Worm (Caenorhabditis elegans) whole organism, late embryonic: Measurements from ENCODE around the gene C26H9A.3.
A peak's percentile ranks its signal among the peaks of the same experiment; 100 is the strongest.

Source experiments
- C08G9.2 ChIP-seq: sonication (generic microtip); optimal IDR thresholded peaks from 2 replicates; lab custom pipeline; 2016; ENCODE audit warnings: mild to moderate bottlenecking, missing genetic modification characterization, moderate library complexity, missing compliant biosample characterization
- C38D4.7 ChIP-seq: fragments of 200-800 bp; sonication (Bioruptor generic); optimal IDR thresholded peaks from 2 replicates; lab custom pipeline; 2018; ENCODE audit warnings: mild to moderate bottlenecking, missing genetic modification characterization, moderate library complexity, missing compliant biosample characterization
- F13H6.1 ChIP-seq: sonication (generic microtip); optimal IDR thresholded peaks from 2 replicates; lab custom pipeline; 2016; ENCODE audit warnings: missing genetic modification characterization, missing compliant biosample characterization
- K02D7.2 ChIP-seq: sonication (generic microtip); optimal IDR thresholded peaks from 2 replicates; lab custom pipeline; 2017; ENCODE audit warnings: mild to moderate bottlenecking, missing genetic modification characterization, missing compliant biosample characterization
- K09A11.1 ChIP-seq: sonication (generic microtip); optimal IDR thresholded peaks from 2 replicates; lab custom pipeline; 2017; ENCODE audit warnings: antibody characterized with exemption, mild to moderate bottlenecking, missing genetic modification characterization, missing compliant biosample characterization; ENCODE audit not compliant: insufficient read depth
- T23F11.4 ChIP-seq: fragments of 200-800 bp; sonication (Bioruptor generic); optimal IDR thresholded peaks from 2 replicates; lab custom pipeline; 2018; ENCODE audit warnings: mild to moderate bottlenecking, missing genetic modification characterization, missing compliant biosample characterization
- Y22D7AL.16 ChIP-seq: sonication (generic microtip); optimal IDR thresholded peaks from 2 replicates; lab custom pipeline; 2016; ENCODE audit warnings: missing genetic modification characterization, missing compliant biosample characterization
- ahr-1 ChIP-seq: sonication (generic microtip); optimal IDR thresholded peaks from 2 replicates; lab custom pipeline; 2016; ENCODE audit warnings: missing genetic modification characterization, missing compliant biosample characterization
- ama-1 ChIP-seq: fragments of 150-350 bp; optimal IDR thresholded peaks from 2 replicates; lab custom pipeline; 2014
- ceh-14 ChIP-seq: sonication (generic microtip); optimal IDR thresholded peaks from 2 replicates; lab custom pipeline; 2016; ENCODE audit warnings: missing genotype, missing genetic modification characterization, missing compliant biosample characterization
- ceh-19 ChIP-seq: fragments of 200-800 bp; sonication (Bioruptor generic); optimal IDR thresholded peaks from 2 replicates; lab custom pipeline; 2018; ENCODE audit warnings: mild to moderate bottlenecking, missing genetic modification characterization, missing compliant biosample characterization
- ceh-2 ChIP-seq: sonication (generic microtip); optimal IDR thresholded peaks from 2 replicates; lab custom pipeline; 2016; ENCODE audit warnings: missing genotype, missing genetic modification characterization, missing compliant biosample characterization
- ceh-22 ChIP-seq: sonication (generic microtip); optimal IDR thresholded peaks from 2 replicates; lab custom pipeline; 2017; ENCODE audit warnings: missing biosample characterization, missing genetic modification characterization
- ceh-30 ChIP-seq: fragments of 150-350 bp; optimal IDR thresholded peaks from 2 replicates; lab custom pipeline; 2014; ENCODE audit warnings: missing biosample characterization, missing genetic modification characterization
- ceh-31 ChIP-seq: sonication (generic microtip); optimal IDR thresholded peaks from 2 replicates; lab custom pipeline; 2016; ENCODE audit warnings: missing genetic modification characterization, missing compliant biosample characterization
- ceh-34 ChIP-seq: sonication (generic microtip); optimal IDR thresholded peaks from 2 replicates; lab custom pipeline; 2016; ENCODE audit warnings: mild to moderate bottlenecking, missing genetic modification characterization, missing compliant biosample characterization
- ceh-45 ChIP-seq: fragments of 200-800 bp; sonication (Bioruptor generic); IDR thresholded peaks from 2 replicates; pipeline ENCODE4 v1.3.6; 2022; ENCODE audit warnings: missing genetic modification reagents, missing genetic modification characterization, missing compliant biosample characterization
- ceh-6 ChIP-seq: fragments of 200-800 bp; sonication (Bioruptor generic); optimal IDR thresholded peaks from 2 replicates; lab custom pipeline; 2018; ENCODE audit warnings: mild to moderate bottlenecking, missing genetic modification characterization, missing compliant biosample characterization
- ceh-9 ChIP-seq: sonication (generic microtip); optimal IDR thresholded peaks from 2 replicates; lab custom pipeline; 2016; ENCODE audit warnings: mild to moderate bottlenecking, missing genetic modification characterization, inconsistent platforms, missing compliant biosample characterization
- dmd-4 ChIP-seq: sonication (generic microtip); optimal IDR thresholded peaks from 2 replicates; lab custom pipeline; 2016; ENCODE audit warnings: borderline replicate concordance, missing genetic modification characterization, missing compliant biosample characterization
- elt-2 ChIP-seq: sonication (generic microtip); optimal IDR thresholded peaks from 2 replicates; lab custom pipeline; 2016; ENCODE audit warnings: missing genetic modification reagents, missing genetic modification characterization, missing compliant biosample characterization
- ets-4 ChIP-seq: sonication (generic microtip); optimal IDR thresholded peaks from 2 replicates; lab custom pipeline; 2016; ENCODE audit warnings: missing genetic modification characterization, missing compliant biosample characterization
- eyg-1 ChIP-seq: sonication (generic microtip); optimal IDR thresholded peaks from 2 replicates; lab custom pipeline; 2016; ENCODE audit warnings: missing genotype, missing genetic modification characterization, missing compliant biosample characterization
- fkh-10 ChIP-seq: fragments of 150-350 bp; optimal IDR thresholded peaks from 2 replicates; lab custom pipeline; 2014; ENCODE audit warnings: missing biosample characterization, missing genetic modification reagents, missing genetic modification characterization
- fkh-6 ChIP-seq: sonication (generic microtip); optimal IDR thresholded peaks from 2 replicates; lab custom pipeline; 2016; ENCODE audit warnings: missing genetic modification characterization, missing compliant biosample characterization
- hlh-13 ChIP-seq: fragments of 200-800 bp; sonication (Bioruptor generic); optimal IDR thresholded peaks from 2 replicates; lab custom pipeline; 2018; ENCODE audit warnings: mild to moderate bottlenecking, missing genetic modification characterization, missing compliant biosample characterization
- hlh-15 ChIP-seq: sonication (generic microtip); optimal IDR thresholded peaks from 2 replicates; lab custom pipeline; 2016; ENCODE audit warnings: missing genetic modification characterization, missing compliant biosample characterization
- hlh-8 ChIP-seq: sonication (generic microtip); optimal IDR thresholded peaks from 2 replicates; lab custom pipeline; 2016; ENCODE audit warnings: missing genotype, missing genetic modification characterization, missing compliant biosample characterization
- lim-6 ChIP-seq: sonication (generic microtip); optimal IDR thresholded peaks from 2 replicates; lab custom pipeline; 2016; ENCODE audit warnings: missing genetic modification characterization, missing compliant biosample characterization
- lin-11 ChIP-seq: fragments of 200-800 bp; sonication (Bioruptor generic); optimal IDR thresholded peaks from 2 replicates; lab custom pipeline; 2018; ENCODE audit warnings: mild to moderate bottlenecking, missing genetic modification characterization, missing compliant biosample characterization
- mec-3 ChIP-seq: sonication (generic microtip); optimal IDR thresholded peaks from 2 replicates; lab custom pipeline; 2016; ENCODE audit warnings: borderline replicate concordance, missing genetic modification characterization, missing compliant biosample characterization
- nfya-1 ChIP-seq: sonication (generic microtip); optimal IDR thresholded peaks from 2 replicates; lab custom pipeline; 2017; ENCODE audit warnings: missing genetic modification characterization, mild to moderate bottlenecking, missing compliant biosample characterization, antibody characterized with exemption, moderate library complexity
- nhr-11 ChIP-seq: fragments of 150-350 bp; optimal IDR thresholded peaks from 2 replicates; lab custom pipeline; 2014; ENCODE audit warnings: missing biosample characterization, missing genetic modification characterization
- nhr-232 ChIP-seq: sonication (generic microtip); optimal IDR thresholded peaks from 2 replicates; lab custom pipeline; 2016; ENCODE audit warnings: missing genetic modification characterization, missing compliant biosample characterization
- npax-4 ChIP-seq: sonication (generic microtip); optimal IDR thresholded peaks from 2 replicates; lab custom pipeline; 2016; ENCODE audit warnings: missing genetic modification characterization, missing compliant biosample characterization
- odd-2 ChIP-seq: sonication (generic microtip); optimal IDR thresholded peaks from 2 replicates; lab custom pipeline; 2017; ENCODE audit warnings: antibody characterized with exemption, mild to moderate bottlenecking, missing genetic modification characterization, missing compliant biosample characterization
- pag-3 ChIP-seq: sonication (generic microtip); optimal IDR thresholded peaks from 2 replicates; lab custom pipeline; 2016; ENCODE audit warnings: missing compliant biosample characterization, missing genetic modification characterization, borderline replicate concordance
- pax-1 ChIP-seq: fragments of 150-350 bp; optimal IDR thresholded peaks from 2 replicates; lab custom pipeline; 2014; ENCODE audit warnings: missing biosample characterization, missing genetic modification characterization
- pha-2 ChIP-seq: sonication (generic microtip); optimal IDR thresholded peaks from 2 replicates; lab custom pipeline; 2017; ENCODE audit warnings: mild to moderate bottlenecking, missing genetic modification characterization, missing compliant biosample characterization
- pha-4 ChIP-seq: fragments of 150-350 bp; optimal IDR thresholded peaks from 2 replicates; lab custom pipeline; 2018; ENCODE audit warnings: missing biosample characterization, missing genetic modification reagents, missing genetic modification characterization
- pqm-1 ChIP-seq: sonication (generic microtip); optimal IDR thresholded peaks from 2 replicates; lab custom pipeline; 2016; ENCODE audit warnings: missing genetic modification characterization, missing compliant biosample characterization
- pros-1 ChIP-seq: fragments of 150-350 bp; optimal IDR thresholded peaks from 2 replicates; lab custom pipeline; 2014; ENCODE audit warnings: missing biosample characterization, missing genetic modification reagents, missing genetic modification characterization
- ref-2 ChIP-seq: sonication (generic microtip); optimal IDR thresholded peaks from 2 replicates; lab custom pipeline; 2016; ENCODE audit warnings: missing genetic modification characterization, missing compliant biosample characterization
- rnt-1 ChIP-seq: sonication (generic microtip); optimal IDR thresholded peaks from 2 replicates; lab custom pipeline; 2016; ENCODE audit warnings: missing genetic modification characterization, missing compliant biosample characterization
- sox-2 ChIP-seq: fragments of 200-800 bp; sonication (Bioruptor generic); IDR thresholded peaks from 2 replicates; pipeline ENCODE4 v1.3.6; 2022; ENCODE audit warnings: missing genetic modification reagents, missing genetic modification characterization, missing compliant biosample characterization
- sox-4 ChIP-seq: sonication (generic microtip); optimal IDR thresholded peaks from 2 replicates; lab custom pipeline; 2017; ENCODE audit warnings: mild to moderate bottlenecking, missing genetic modification characterization, inconsistent platforms, missing compliant biosample characterization
- tbx-2 ChIP-seq: sonication (generic microtip); optimal IDR thresholded peaks from 2 replicates; lab custom pipeline; 2016; ENCODE audit warnings: missing genetic modification characterization, missing compliant biosample characterization
- ttx-3 ChIP-seq: sonication (generic microtip); optimal IDR thresholded peaks from 2 replicates; lab custom pipeline; 2016; ENCODE audit warnings: missing genetic modification reagents, missing genetic modification characterization, missing compliant biosample characterization
- unc-3 ChIP-seq, 2 experiments: fragments of 200-800 bp in 1 of 2; sonication (Bioruptor generic) in 1 of 2; sonication (generic microtip) in 1 of 2; conservative IDR thresholded peaks in 1 of 2; optimal IDR thresholded peaks in 1 of 2; 2 replicates each; pipeline versions ENCODE4 v1.3.6 to Lab custom; 2016 to 2022; ENCODE audit warnings: missing compliant biosample characterization in 2 of 2, missing genetic modification characterization in 2 of 2, missing genetic modification reagents in 1 of 2
- unc-42 ChIP-seq: sonication (generic microtip); optimal IDR thresholded peaks from 2 replicates; lab custom pipeline; 2016; ENCODE audit warnings: missing genotype, missing genetic modification characterization, missing compliant biosample characterization
- unc-55 ChIP-seq: sonication (generic microtip); optimal IDR thresholded peaks from 2 replicates; lab custom pipeline; 2017; ENCODE audit warnings: missing biosample characterization, missing genetic modification reagents, missing genetic modification characterization
- unc-86 ChIP-seq: sonication (generic microtip); optimal IDR thresholded peaks from 2 replicates; lab custom pipeline; 2016; ENCODE audit warnings: missing genetic modification characterization, missing compliant biosample characterization
- zip-5 ChIP-seq: sonication (generic microtip); optimal IDR thresholded peaks from 2 replicates; lab custom pipeline; 2016; ENCODE audit warnings: missing genetic modification characterization, missing compliant biosample characterization

C26H9A.3 gene

DNA sequence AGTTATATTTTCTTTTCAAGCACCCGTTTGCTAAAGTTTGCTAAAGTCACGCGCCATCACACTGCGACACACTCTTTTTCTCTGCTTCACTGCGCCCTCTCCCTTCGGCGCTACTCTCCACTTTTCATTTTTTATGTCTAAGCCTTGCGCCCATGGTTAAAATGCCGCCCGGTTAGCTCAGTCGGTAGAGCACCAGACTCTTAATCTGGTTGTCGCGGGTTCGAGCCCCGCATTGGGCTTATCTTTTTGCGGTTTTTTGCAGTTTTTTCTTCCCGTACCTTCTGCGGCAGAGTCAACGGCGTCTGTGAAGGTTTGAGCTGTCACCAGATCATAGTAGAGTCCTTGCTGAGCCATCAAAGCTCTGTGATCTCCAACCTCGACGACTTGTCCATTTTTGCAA lies 44.6 kb downstream of the C26H9A.3 start:
- TF ChIP-seq ceh-14 (tag; lab: Kevin White, UChicago) (peak; percentile 89), sox-2 (no peak), ceh-31 (peak; percentile 65), unc-55 (GFP tag; lab: Kevin White, UChicago) (no peak), eyg-1 (tag; lab: Kevin White, UChicago) (no peak), unc-86 (tag; lab: Kevin White, UChicago) (peak; percentile 0), ceh-34 (tag; lab: Kevin White, UChicago) (peak; percentile 40), T23F11.4 (GFP tag; lab: Kevin White, UChicago) (peak; percentile 74), pha-2 (tag; lab: Kevin White, UChicago) (peak; percentile 47), ceh-30 (no peak), ttx-3 (no peak), C38D4.7 (GFP tag; lab: Kevin White, UChicago) (peak; percentile 47), nhr-232 (tag; lab: Kevin White, UChicago) (peak; percentile 4), nhr-11 (tag; lab: Kevin White, UChicago) (no peak), hlh-8 (tag; lab: Kevin White, UChicago) (peak; percentile 41), fkh-10 (no peak), ceh-9 (tag; lab: Kevin White, UChicago) (peak; percentile 59), unc-42 (peak; percentile 73), lim-6 (no peak), sox-4 (tag; lab: Kevin White, UChicago) (peak; percentile 82), mec-3 (tag; lab: Kevin White, UChicago) (peak; percentile 50), C08G9.2 (tag; lab: Kevin White, UChicago) (peak; percentile 70), pax-1 (tag; lab: Kevin White, UChicago) (no peak), unc-3 (GFP tag; conservative IDR thresholded peaks at IDR 0.05; lab: Robert Waterston, UW) (peak; percentile 67; the same call in 1 of the 2 replicates), unc-3 (tag; optimal IDR thresholded peaks at IDR 0.05; lab: Kevin White, UChicago) (peak; percentile 54), F13H6.1 (tag; lab: Kevin White, UChicago) (peak; percentile 83), ceh-45 (GFP tag; lab: Robert Waterston, UW) (peak; percentile 92), pros-1 (no peak), fkh-6 (peak; percentile 68), ref-2 (tag; lab: Kevin White, UChicago) (peak; percentile 47), ceh-19 (peak; percentile 77), pag-3 (tag; lab: Kevin White, UChicago) (peak; percentile 49), ceh-6 (peak; percentile 69), zip-5 (peak; percentile 79), lin-11 (tag; lab: Kevin White, UChicago) (peak; percentile 59), nfya-1 (tag; lab: Kevin White, UChicago) (peak; percentile 57), hlh-13 (peak; percentile 66), rnt-1 (tag; lab: Kevin White, UChicago) (peak; percentile 92), tbx-2 (tag; lab: Kevin White, UChicago) (peak; percentile 31), pha-4 (no peak), pqm-1 (tag; lab: Kevin White, UChicago) (peak; percentile 90), K09A11.1 (tag; lab: Kevin White, UChicago) (peak; percentile 22), ets-4 (peak; percentile 44), K02D7.2 (tag; lab: Kevin White, UChicago) (peak; percentile 66), npax-4 (tag; lab: Kevin White, UChicago) (peak; percentile 54), Y22D7AL.16 (tag; lab: Kevin White, UChicago) (peak; percentile 66), elt-2 (no peak), ceh-2 (peak; percentile 54), hlh-15 (peak; percentile 25), ceh-22 (tag; lab: Kevin White, UChicago) (no peak), ahr-1 (tag; lab: Kevin White, UChicago) (no peak), odd-2 (tag; lab: Kevin White, UChicago) (no peak), ama-1 (no peak), dmd-4 (tag; lab: Kevin White, UChicago) (peak; percentile 31)
